Fruit fly (Drosophila melanogaster) whole organism, prepupa: Measurements from ENCODE around the gene gl.

Source experiments
- CG6854 ChIP-seq: fragments of 200-800 bp; sonication (Bioruptor generic); optimal IDR thresholded peaks from 2 replicates; lab custom pipeline; 2017; ENCODE audit warnings: missing biosample characterization, mild to moderate bottlenecking, missing genetic modification characterization
- CG8632 ChIP-seq: fragments of 200-800 bp; sonication (Bioruptor generic); optimal IDR thresholded peaks from 3 replicates; lab custom pipeline; 2016; ENCODE audit warnings: missing biosample characterization, missing genetic modification characterization
- Hr38 ChIP-seq: sonication (Bioruptor generic); optimal IDR thresholded peaks from 2 replicates; lab custom pipeline; 2016; ENCODE audit warnings: missing biosample characterization, missing genetic modification characterization
- Hr4 ChIP-seq: fragments of 200-800 bp; sonication (Bioruptor generic); optimal IDR thresholded peaks from 3 replicates; lab custom pipeline; 2016; ENCODE audit warnings: missing biosample characterization, missing genetic modification characterization
- net ChIP-seq: fragments of 200-800 bp; sonication (Bioruptor generic); optimal IDR thresholded peaks from 3 replicates; lab custom pipeline; 2016; ENCODE audit warnings: missing biosample characterization, missing genetic modification characterization
- topi ChIP-seq: fragments of 200-800 bp; sonication (Bioruptor generic); optimal IDR thresholded peaks from 3 replicates; lab custom pipeline; 2016; ENCODE audit warnings: missing biosample characterization, missing genetic modification characterization

DNA sequence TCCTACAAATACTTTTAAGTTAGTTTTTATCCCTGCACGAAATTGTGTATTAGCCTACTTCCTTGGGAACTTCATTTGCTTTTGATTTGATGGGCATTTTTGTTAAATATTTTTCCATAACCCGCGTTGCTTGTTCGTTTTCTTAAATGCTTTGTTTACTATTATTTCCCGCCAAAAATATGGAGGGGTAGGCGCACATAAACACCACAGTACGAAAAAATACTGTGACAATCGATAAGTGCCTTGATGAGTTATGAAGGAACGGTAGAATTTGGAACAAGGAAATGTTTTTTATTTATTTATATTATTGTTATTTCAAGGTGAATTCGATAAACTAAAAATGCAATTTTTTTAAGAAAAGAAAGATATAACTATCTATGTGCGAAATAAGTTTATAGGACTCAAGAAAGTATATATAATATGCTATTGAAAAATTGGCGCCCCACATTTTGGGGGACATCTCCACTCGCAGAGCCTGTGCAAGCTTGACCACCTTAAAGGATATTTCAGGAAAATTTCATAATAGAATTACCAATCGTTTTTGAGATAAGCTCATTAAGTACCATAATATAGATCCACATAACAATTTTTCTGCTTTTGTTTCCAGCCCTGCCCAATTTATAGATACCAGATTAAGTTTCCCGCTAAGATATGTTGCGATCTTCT, 6.4 kb downstream of the gl start, which contains the start of the genes WRNexo and Nup43:
- peak; percentile 56 for TF ChIP-seq Hr4 (GFP tag; lab: Kevin White, UChicago)
- no peak for TF ChIP-seq CG8632 (GFP tag; lab: Kevin White, UChicago)
- peak; percentile 29 for TF ChIP-seq topi
- peak; percentile 4 for TF ChIP-seq net
- no peak for TF ChIP-seq CG6854 (GFP tag; lab: Kevin White, UChicago)
- TF ChIP-seq Hr38 (GFP tag; lab: Kevin White, UChicago) = no peak
